Worm (Caenorhabditis elegans): ENCODE measurements around the gene C33G3.4.

DNA sequence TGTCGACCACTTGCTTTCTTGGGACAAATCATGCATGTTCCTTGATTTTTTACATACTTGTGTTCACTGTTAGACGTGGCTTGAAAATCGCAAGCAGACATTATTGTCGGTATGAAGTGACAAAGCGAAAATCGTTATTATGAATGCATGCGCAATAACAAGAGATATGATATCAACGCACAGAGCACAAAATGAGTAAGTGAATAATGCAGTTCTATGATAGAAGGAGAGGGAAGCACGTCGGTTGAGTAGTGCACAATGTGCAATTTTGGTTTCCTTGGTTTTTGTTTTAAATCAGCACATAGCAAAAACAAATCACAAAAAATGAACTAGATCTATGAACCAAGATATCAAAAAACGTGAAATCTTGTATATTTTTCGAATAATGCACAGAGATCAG, 42.4 kb downstream of the C33G3.4 start, which contains the start of gene nhr-281:
- TF ChIP-seq ama-1 (optimal IDR thresholded peaks at IDR 0.05) = no peak
- no peak for TF ChIP-seq ets-7 (tag; optimal IDR thresholded peaks at IDR 0.05)
- TF ChIP-seq hmg-4 (GFP tag; optimal IDR thresholded peaks at IDR 0.05) = no peak
- TF ChIP-seq tra-4 (tag; optimal IDR thresholded peaks at IDR 0.05) = no peak
- no peak for TF ChIP-seq F13C5.2 (tag; optimal IDR thresholded peaks at IDR 0.05)

Data from whole organism, early embryonic.